Worm (Caenorhabditis elegans) whole organism, L4 larva: ENCODE measurements around the gene F23D12.2.

Source experiments
- R02D3.7 ChIP-seq: fragments of 150-350 bp; sonication (generic microtip); optimal IDR thresholded peaks from 3 replicates; lab custom pipeline; 2014; ENCODE audit warnings: missing biosample characterization, missing genetic modification characterization
- ama-1 ChIP-seq: fragments of 150-350 bp; optimal IDR thresholded peaks from 2 replicates; lab custom pipeline; 2014; ENCODE audit warnings: inconsistent platforms, mixed read lengths
- dpl-1 ChIP-seq: fragments of 150-350 bp; optimal IDR thresholded peaks from 2 replicates; lab custom pipeline; 2014; ENCODE audit warnings: missing biosample characterization, missing genetic modification reagents, missing genetic modification characterization
- fos-1 ChIP-seq: fragments of 150-350 bp; optimal IDR thresholded peaks from 2 replicates; lab custom pipeline; 2014; ENCODE audit warnings: missing biosample characterization, missing genetic modification characterization
- lin-15B ChIP-seq: fragments of 150-350 bp; sonication (generic microtip); optimal IDR thresholded peaks from 3 replicates; lab custom pipeline; 2014; ENCODE audit warnings: missing biosample characterization, missing genetic modification characterization
- lir-3 ChIP-seq: sonication (generic microtip); optimal IDR thresholded peaks from 2 replicates; lab custom pipeline; 2016; ENCODE audit warnings: mild to moderate bottlenecking, missing genetic modification characterization, missing compliant biosample characterization
- pha-4 ChIP-seq, 2 experiments: fragments of 150-350 bp in 1 of 2; fragments of 200-800 bp in 1 of 2; sonication (Bioruptor generic) in 1 of 2; IDR thresholded peaks in 1 of 2; optimal IDR thresholded peaks in 1 of 2; 2 replicates each; pipeline versions ENCODE4 v1.3.6 to Lab custom; 2014 to 2022; ENCODE audit warnings: missing genetic modification characterization in 2 of 2, missing genetic modification reagents in 2 of 2, missing biosample characterization in 1 of 2, missing compliant biosample characterization in 1 of 2
- skn-1 ChIP-seq: fragments of 150-350 bp; optimal IDR thresholded peaks from 2 replicates; lab custom pipeline; 2014; ENCODE audit warnings: missing biosample characterization, missing genetic modification characterization
- snpc-4 ChIP-seq: fragments of 150-350 bp; optimal IDR thresholded peaks from 2 replicates; lab custom pipeline; 2014; ENCODE audit warnings: missing biosample characterization, missing genetic modification characterization

- TF ChIP-seq ama-1 (lab: Kevin White, UChicago) (no peak), snpc-4 (tag; lab: Kevin White, UChicago) (no peak), lin-15B (tag; lab: Kevin White, UChicago) (no peak), lir-3 (tag; lab: Kevin White, UChicago) (no peak), skn-1 (no peak), dpl-1 (no peak), fos-1 (tag; lab: Kevin White, UChicago) (no peak), pha-4 (GFP tag; IDR thresholded peaks at IDR 0.05; lab: Robert Waterston, UW) (no peak), pha-4 (tag; optimal IDR thresholded peaks at IDR 0.05; lab: Kevin White, UChicago) (no peak), R02D3.7 (tag; lab: Kevin White, UChicago) (no peak)
These were observed 39.0 kb upstream of the F23D12.2 start, which contains the start of gene Y66C5A.2 for ce11 chrX:14460412-14460811.
